Fruit fly (Drosophila melanogaster) whole organism, embryonic: ENCODE results near the gene CG5382.
A peak's percentile ranks its signal among the peaks of the same experiment; 100 is the strongest.

Experiments
- Abd-B ChIP-seq: fragments of 200-800 bp; sonication (Bioruptor generic); optimal IDR thresholded peaks from 2 replicates; lab custom pipeline; 2018; ENCODE audit warnings: missing biosample characterization, mild to moderate bottlenecking, missing genetic modification characterization, moderate library complexity
- Asciz ChIP-seq: fragments of 200-800 bp; sonication (Bioruptor generic); optimal IDR thresholded peaks from 2 replicates; lab custom pipeline; 2017; ENCODE audit warnings: missing biosample characterization, mild to moderate bottlenecking, missing genetic modification characterization, missing genetic modification reagents
- CG10979 ChIP-seq: fragments of 200-800 bp; sonication (Bioruptor generic); optimal IDR thresholded peaks from 2 replicates; lab custom pipeline; 2018; ENCODE audit warnings: missing biosample characterization, mild to moderate bottlenecking, missing genetic modification characterization, moderate library complexity
- CG11398 ChIP-seq: fragments of 200-800 bp; sonication (Bioruptor generic); optimal IDR thresholded peaks from 2 replicates; lab custom pipeline; 2016; ENCODE audit warnings: missing biosample characterization, missing genetic modification characterization
- CG14050 ChIP-seq: fragments of 200-800 bp; sonication (Bioruptor generic); IDR thresholded peaks from 3 replicates; pipeline ENCODE4 v1.3.6; 2022; ENCODE audit warnings: missing biosample characterization, missing genetic modification characterization
- CG15514 ChIP-seq: fragments of 200-800 bp; sonication (Bioruptor generic); optimal IDR thresholded peaks from 3 replicates; lab custom pipeline; 2017; ENCODE audit warnings: missing biosample characterization, missing genetic modification characterization, mild to moderate bottlenecking, moderate library complexity, missing genetic modification reagents
- CG17912 ChIP-seq: fragments of 200-800 bp; sonication (Bioruptor generic); optimal IDR thresholded peaks from 2 replicates; lab custom pipeline; 2018; ENCODE audit warnings: missing biosample characterization, mild to moderate bottlenecking, missing genetic modification characterization
- CG18011 ChIP-seq: fragments of 200-800 bp; sonication (Bioruptor generic); optimal IDR thresholded peaks from 2 replicates; lab custom pipeline; 2017; ENCODE audit warnings: missing biosample characterization, missing genetic modification characterization, mild to moderate bottlenecking, moderate library complexity, missing genotype
- CG2116 ChIP-seq: fragments of 200-800 bp; sonication (Bioruptor generic); optimal IDR thresholded peaks from 3 replicates; lab custom pipeline; 2018; ENCODE audit warnings: missing biosample characterization, mild to moderate bottlenecking, missing genetic modification characterization
- CG2199 ChIP-seq: fragments of 200-800 bp; sonication (Bioruptor generic); IDR thresholded peaks from 3 replicates; pipeline ENCODE4 v1.3.6; 2022; ENCODE audit warnings: missing biosample characterization, missing genetic modification characterization
- CG34422 ChIP-seq: fragments of 200-800 bp; sonication (Bioruptor generic); IDR thresholded peaks from 3 replicates; pipeline ENCODE4 v1.3.6; 2022; ENCODE audit warnings: missing biosample characterization, missing genetic modification characterization
- CG6683 ChIP-seq: fragments of 200-800 bp; sonication (Bioruptor generic); optimal IDR thresholded peaks from 2 replicates; lab custom pipeline; 2017; ENCODE audit warnings: missing biosample characterization, mild to moderate bottlenecking, missing genetic modification characterization, missing genetic modification reagents
- CG6689 ChIP-seq: fragments of 200-800 bp; sonication (Bioruptor generic); IDR thresholded peaks from 2 replicates; pipeline ENCODE4 v1.3.6; 2022; ENCODE audit warnings: missing biosample characterization, missing genetic modification characterization
- CG6791 ChIP-seq: fragments of 200-800 bp; sonication (Bioruptor generic); IDR thresholded peaks from 3 replicates; pipeline ENCODE4 v1.3.6; 2022; ENCODE audit warnings: missing biosample characterization, missing genetic modification characterization; ENCODE audit not compliant: partially characterized antibody
- CG7357 ChIP-seq: fragments of 200-800 bp; sonication (Bioruptor generic); IDR thresholded peaks from 3 replicates; pipeline ENCODE4 v1.3.6; 2022; ENCODE audit warnings: missing biosample characterization, missing genetic modification characterization
- CG9817 ChIP-seq: fragments of 200-800 bp; sonication (Bioruptor generic); optimal IDR thresholded peaks from 2 replicates; lab custom pipeline; 2018; ENCODE audit warnings: missing biosample characterization, mild to moderate bottlenecking, missing genetic modification characterization, moderate library complexity
- Chrac-16 ChIP-seq: fragments of 200-800 bp; sonication (Bioruptor generic); optimal IDR thresholded peaks from 3 replicates; lab custom pipeline; 2016; ENCODE audit warnings: missing biosample characterization, missing genetic modification characterization
- D ChIP-seq, 2 experiments: fragments of 200-800 bp in 1 of 2; fragments of >200 bp in 1 of 2; sonication (Bioruptor generic) in 1 of 2; optimal IDR thresholded peaks; 2 replicates in 1 of 2; 3 replicates in 1 of 2; lab custom pipeline; 2017; ENCODE audit warnings: mild to moderate bottlenecking in 1 of 2, missing biosample characterization in 1 of 2, missing genetic modification characterization in 1 of 2, missing genetic modification reagents in 1 of 2
- Doc2 ChIP-seq: fragments of 200-800 bp; sonication (Bioruptor generic); IDR thresholded peaks from 2 replicates; pipeline ENCODE4 v1.3.6; 2022; ENCODE audit warnings: missing biosample characterization, missing genetic modification characterization
- Dp ChIP-seq: fragments of 200-800 bp; sonication (Bioruptor generic); optimal IDR thresholded peaks from 2 replicates; lab custom pipeline; 2018; ENCODE audit warnings: missing biosample characterization, mild to moderate bottlenecking, missing genetic modification characterization, moderate library complexity
- Meics ChIP-seq: fragments of 200-800 bp; sonication (Bioruptor generic); optimal IDR thresholded peaks from 2 replicates; lab custom pipeline; 2017; ENCODE audit warnings: missing biosample characterization, mild to moderate bottlenecking, missing genetic modification characterization
- Mrtf ChIP-seq: fragments of 200-800 bp; sonication (Bioruptor generic); IDR thresholded peaks from 3 replicates; pipeline ENCODE4 v1.3.6; 2022; ENCODE audit warnings: missing biosample characterization, missing genetic modification characterization
- NFAT ChIP-seq: fragments of 200-800 bp; sonication (Bioruptor generic); IDR thresholded peaks from 2 replicates; pipeline ENCODE4 v1.3.6; 2022; ENCODE audit warnings: missing biosample characterization, missing genetic modification characterization
- NK7.1 ChIP-seq: fragments of 200-800 bp; sonication (Bioruptor generic); optimal IDR thresholded peaks from 3 replicates; lab custom pipeline; 2016; ENCODE audit warnings: missing biosample characterization, missing genetic modification characterization
- Nf-YA ChIP-seq: fragments of 200-800 bp; sonication (Bioruptor generic); IDR thresholded peaks from 2 replicates; pipeline ENCODE4 v1.3.6; 2022; ENCODE audit warnings: missing biosample characterization, missing genetic modification characterization
- Poxn ChIP-seq: fragments of 200-800 bp; sonication (Bioruptor generic); IDR thresholded peaks from 2 replicates; pipeline ENCODE4 v1.3.6; 2022; ENCODE audit warnings: missing biosample characterization, missing genetic modification characterization
- Ravus ChIP-seq: fragments of 200-800 bp; sonication (Bioruptor generic); IDR thresholded peaks from 2 replicates; pipeline ENCODE4 v1.3.6; 2022; ENCODE audit warnings: missing biosample characterization, missing genetic modification characterization
- Stat92E ChIP-seq, 3 experiments: fragments of >200 bp in 2 of 3; fragments of 200-800 bp in 1 of 3; sonication (Bioruptor generic) in 1 of 3; optimal IDR thresholded peaks; 2 replicates each; lab custom pipeline; 2017 to 2019; ENCODE audit warnings: missing biosample characterization in 3 of 3, missing genetic modification characterization in 3 of 3, mild to moderate bottlenecking in 1 of 3, moderate library complexity in 1 of 3
- Trl ChIP-seq, 3 experiments: fragments of >200 bp in 2 of 3; fragments of 200-800 bp in 1 of 3; sonication (Bioruptor generic) in 1 of 3; optimal IDR thresholded peaks; 2 replicates in 1 of 3; 3 replicates in 2 of 3; lab custom pipeline; 2016 to 2017; ENCODE audit warnings: missing biosample characterization in 1 of 3, missing genetic modification characterization in 1 of 3
- al ChIP-seq: fragments of 200-800 bp; sonication (Bioruptor generic); IDR thresholded peaks from 2 replicates; pipeline ENCODE4 v1.3.6; 2022; ENCODE audit warnings: missing biosample characterization, missing genetic modification characterization
- cas ChIP-seq: fragments of 200-800 bp; sonication (Bioruptor generic); IDR thresholded peaks from 2 replicates; pipeline ENCODE4 v1.3.6; 2022; ENCODE audit warnings: missing biosample characterization, missing genetic modification characterization
- crp ChIP-seq, 2 experiments: fragments of 200-800 bp; sonication (Bioruptor generic); optimal IDR thresholded peaks; 2 replicates in 1 of 2; 3 replicates in 1 of 2; lab custom pipeline; 2017; ENCODE audit warnings: missing biosample characterization in 2 of 2, missing genetic modification characterization in 2 of 2, mild to moderate bottlenecking in 1 of 2, moderate library complexity in 1 of 2
- da ChIP-seq: fragments of 200-800 bp; sonication (Bioruptor generic); optimal IDR thresholded peaks from 2 replicates; lab custom pipeline; 2016; ENCODE audit warnings: missing biosample characterization, missing genetic modification characterization
- dpn ChIP-seq, 2 experiments: fragments of 200-800 bp; sonication (Bioruptor generic); optimal IDR thresholded peaks; 3 replicates each; lab custom pipeline; 2016; ENCODE audit warnings: missing biosample characterization in 2 of 2, missing genetic modification characterization in 2 of 2
- fru ChIP-seq: fragments of >200 bp; optimal IDR thresholded peaks from 2 replicates; lab custom pipeline; 2017
- hbn ChIP-seq: fragments of 200-800 bp; sonication (Bioruptor generic); IDR thresholded peaks from 2 replicates; pipeline ENCODE4 v1.3.6; 2022; ENCODE audit warnings: missing biosample characterization, missing genetic modification characterization; ENCODE audit not compliant: partially characterized antibody
- hkb ChIP-seq, 2 experiments: fragments of 200-800 bp in 1 of 2; fragments of >200 bp in 1 of 2; sonication (Bioruptor generic) in 1 of 2; IDR thresholded peaks in 1 of 2; optimal IDR thresholded peaks in 1 of 2; 2 replicates each; pipeline versions ENCODE4 v1.3.6 to Lab custom; 2017 to 2022; ENCODE audit warnings: missing biosample characterization in 1 of 2, missing genetic modification characterization in 1 of 2
- ind ChIP-seq: fragments of 200-800 bp; sonication (Bioruptor generic); optimal IDR thresholded peaks from 3 replicates; lab custom pipeline; 2016; ENCODE audit warnings: missing biosample characterization, missing genetic modification characterization
- kni ChIP-seq: fragments of 200-800 bp; sonication (Bioruptor generic); optimal IDR thresholded peaks from 3 replicates; lab custom pipeline; 2017; ENCODE audit warnings: mild to moderate bottlenecking, missing biosample characterization, missing genetic modification reagents, missing genetic modification characterization
- knrl ChIP-seq: fragments of 200-800 bp; sonication (Bioruptor generic); IDR thresholded peaks from 3 replicates; pipeline ENCODE4 v1.3.6; 2022; ENCODE audit warnings: missing biosample characterization, missing genetic modification characterization; ENCODE audit not compliant: partially characterized antibody
- otp ChIP-seq: fragments of 200-800 bp; sonication (Bioruptor generic); IDR thresholded peaks from 3 replicates; pipeline ENCODE4, ENCODE4 v1.3.6; 2022; ENCODE audit warnings: missing biosample characterization, missing genetic modification characterization
- row ChIP-seq: fragments of 200-800 bp; sonication (Bioruptor generic); IDR thresholded peaks from 3 replicates; pipeline ENCODE4 v1.3.6; 2022; ENCODE audit warnings: missing biosample characterization, missing genetic modification characterization
- schlank ChIP-seq: fragments of 200-800 bp; sonication (Bioruptor generic); optimal IDR thresholded peaks from 2 replicates; lab custom pipeline; 2018; ENCODE audit warnings: missing biosample characterization, mild to moderate bottlenecking, missing genetic modification characterization
- sens-2 ChIP-seq: fragments of 200-800 bp; sonication (Bioruptor generic); IDR thresholded peaks from 2 replicates; pipeline ENCODE4 v1.3.6; 2022; ENCODE audit warnings: missing biosample characterization, missing genetic modification characterization
- slou ChIP-seq: fragments of 200-800 bp; sonication (Bioruptor generic); optimal IDR thresholded peaks from 3 replicates; lab custom pipeline; 2016; ENCODE audit warnings: missing biosample characterization, missing genetic modification characterization
- so ChIP-seq: fragments of 200-800 bp; sonication (Bioruptor generic); IDR thresholded peaks from 3 replicates; pipeline ENCODE4 v1.3.6; 2022; ENCODE audit warnings: missing biosample characterization, missing genetic modification characterization
- toy ChIP-seq: fragments of 200-800 bp; sonication (Bioruptor generic); IDR thresholded peaks from 2 replicates; pipeline ENCODE4 v1.3.6; 2022; ENCODE audit warnings: missing biosample characterization, missing genetic modification characterization
- unc-4 ChIP-seq: fragments of 200-800 bp; sonication (Bioruptor generic); IDR thresholded peaks from 2 replicates; pipeline ENCODE4 v1.3.6; 2022; ENCODE audit warnings: missing biosample characterization, missing genetic modification characterization; ENCODE audit not compliant: partially characterized antibody

Gene CG5382

DNA sequence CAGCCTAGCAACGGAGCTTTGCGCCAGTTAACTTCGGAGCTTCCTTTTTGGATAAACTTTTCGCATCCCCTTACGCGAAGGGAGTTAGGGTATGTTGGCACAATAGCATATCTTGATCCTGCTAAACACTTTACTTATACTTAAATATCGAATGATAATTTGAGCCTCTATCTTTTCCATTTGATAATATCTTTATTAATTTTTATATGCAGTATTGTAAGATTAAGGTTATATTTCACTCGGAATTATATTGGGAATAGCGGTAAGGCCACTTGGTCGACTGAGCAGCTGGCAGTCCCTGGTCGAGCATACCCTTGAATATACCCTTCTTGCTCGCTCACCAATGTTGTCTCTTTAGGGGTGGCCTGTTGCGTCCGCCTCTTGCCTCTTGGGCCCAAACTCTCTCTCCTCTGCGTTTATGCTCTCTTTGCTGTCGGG is 3.0 kb upstream of the CG5382 start (continued):
- TF ChIP-seq D (optimal IDR thresholded peaks at IDR 0.05; lab: Kevin White, UChicago) (no peak), D (GFP tag; optimal IDR thresholded peaks at IDR 0.05; lab: Kevin White, UChicago) (peak; percentile 41), CG10979 (tag; lab: Kevin White, UChicago) (peak; percentile 34), CG2199 (GFP tag; lab: Robert Waterston, UW) (no peak), toy (GFP tag; lab: Robert Waterston, UW) (0 out of 2 replicates have a peak, but pooled peaks have one; percentile 51), crp (GFP tag; optimal IDR thresholded peaks at IDR 0.05; lab: Kevin White, UChicago) (peak in 1 of 2 experiments; percentile 31), CG15514 (GFP tag; lab: Kevin White, UChicago) (peak; percentile 48), Trl (optimal IDR thresholded peaks at IDR 0.05; lab: Kevin White, UChicago) (peak; percentile 68 to 80), Trl (GFP tag; optimal IDR thresholded peaks at IDR 0.05; lab: Kevin White, UChicago) (peak; percentile 35), NK7.1 (GFP tag; lab: Kevin White, UChicago) (peak; percentile 57), ind (GFP tag; lab: Kevin White, UChicago) (peak; percentile 63), hkb (optimal IDR thresholded peaks at IDR 0.05; lab: Kevin White, UChicago) (no peak), hkb (GFP tag; IDR thresholded peaks at IDR 0.05; lab: Robert Waterston, UW) (peak; percentile 70), NFAT (peak; percentile 65; the same call in 1 of the 2 replicates), dpn (GFP tag; optimal IDR thresholded peaks at IDR 0.05; lab: Kevin White, UChicago) (peak; percentile 47 to 78), unc-4 (no peak), Abd-B (no peak), CG6683 (GFP tag; lab: Kevin White, UChicago) (peak; percentile 39), CG9817 (tag; lab: Kevin White, UChicago) (peak; percentile 60), CG18011 (GFP tag; lab: Kevin White, UChicago) (no peak), otp (GFP tag; lab: Robert Waterston, UW) (peak; percentile 69; the same call in 2 of the 3 replicates), Meics (GFP tag; lab: Kevin White, UChicago) (peak; percentile 77), cas (GFP tag; lab: Robert Waterston, UW) (0 out of 2 replicates have a peak, but pooled peaks have one; percentile 40), Poxn (GFP tag; lab: Robert Waterston, UW) (peak; percentile 65; the same call in 1 of the 2 replicates), Dp (no peak), CG2116 (GFP tag; lab: Kevin White, UChicago) (peak; percentile 14), sens-2 (GFP tag; lab: Robert Waterston, UW) (peak; percentile 42; the same call in 1 of the 2 replicates), Chrac-16 (GFP tag; lab: Kevin White, UChicago) (peak; percentile 14), CG6791 (0 out of 3 replicates have a peak, but pooled peaks have one; percentile 4), Nf-YA (GFP tag; lab: Robert Waterston, UW) (peak; percentile 44; the same call in 1 of the 2 replicates), CG17912 (GFP tag; lab: Kevin White, UChicago) (no peak), fru (lab: Kevin White, UChicago) (no peak), hbn (GFP tag; lab: Robert Waterston, UW) (no peak), da (GFP tag; lab: Kevin White, UChicago) (no peak), Asciz (peak; percentile 30), CG34422 (peak; percentile 68), Stat92E (GFP tag; optimal IDR thresholded peaks at IDR 0.05; lab: Kevin White, UChicago) (no peak), CG11398 (GFP tag; lab: Kevin White, UChicago) (no peak), CG7357 (GFP tag; lab: Robert Waterston, UW) (peak; percentile 45; the same call in 1 of the 3 replicates), Mrtf (GFP tag; lab: Robert Waterston, UW) (peak; percentile 55; the same call in 2 of the 3 replicates), schlank (tag; lab: Kevin White, UChicago) (peak; percentile 23), CG14050 (peak; percentile 78), so (peak; percentile 77; the same call in 2 of the 3 replicates), Ravus (GFP tag; lab: Robert Waterston, UW) (peak; percentile 72), kni (GFP tag; lab: Kevin White, UChicago) (no peak), row (peak; percentile 95), CG6689 (GFP tag; lab: Robert Waterston, UW) (peak; percentile 80), al (GFP tag; lab: Robert Waterston, UW) (peak; percentile 60; the same call in 1 of the 2 replicates), Doc2 (no peak), knrl (no peak), slou (GFP tag; lab: Kevin White, UChicago) (peak; percentile 45)
